Worm (Caenorhabditis elegans) whole organism, young adult: ENCODE results near the gene C47D12.5.

Source experiments
- B0336.3 ChIP-seq: fragments of 200-800 bp; sonication (Bioruptor generic); IDR thresholded peaks from 2 replicates; pipeline ENCODE4 v1.3.6; 2022; ENCODE audit warnings: missing genetic modification characterization, missing compliant biosample characterization
- F23B12.7 ChIP-seq: sonication (generic microtip); optimal IDR thresholded peaks from 2 replicates; lab custom pipeline; 2017; ENCODE audit warnings: missing genetic modification characterization, mild to moderate bottlenecking, missing compliant biosample characterization, antibody characterized with exemption, moderate library complexity; ENCODE audit not compliant: insufficient read depth
- F37B4.10 ChIP-seq: fragments of 200-800 bp; sonication (Bioruptor generic); IDR thresholded peaks from 2 replicates; pipeline ENCODE4 v1.3.6; 2022; ENCODE audit warnings: missing genetic modification characterization, missing compliant biosample characterization
- F39B2.1 ChIP-seq: fragments of 200-800 bp; sonication (Bioruptor generic); IDR thresholded peaks from 2 replicates; pipeline ENCODE4 v1.3.6; 2022; ENCODE audit warnings: missing genetic modification reagents, missing genetic modification characterization, missing compliant biosample characterization
- F52B5.7 ChIP-seq: sonication (generic microtip); optimal IDR thresholded peaks from 2 replicates; lab custom pipeline; 2016; ENCODE audit warnings: mild to moderate bottlenecking, missing genetic modification characterization, missing compliant biosample characterization
- K11D2.4 ChIP-seq: fragments of 200-800 bp; sonication (Bioruptor generic); IDR thresholded peaks from 2 replicates; pipeline ENCODE4 v1.3.6; 2022; ENCODE audit warnings: missing genetic modification reagents, missing genetic modification characterization, missing compliant biosample characterization
- K12H6.12 ChIP-seq: fragments of 200-800 bp; sonication (Bioruptor generic); optimal IDR thresholded peaks from 2 replicates; lab custom pipeline; 2018; ENCODE audit warnings: mild to moderate bottlenecking, missing genetic modification characterization, missing compliant biosample characterization
- Y56A3A.18 ChIP-seq: fragments of 200-800 bp; sonication (Bioruptor generic); IDR thresholded peaks from 2 replicates; pipeline ENCODE4 v1.3.6; 2022; ENCODE audit warnings: missing genetic modification reagents, missing genetic modification characterization, missing compliant biosample characterization
- Y67H2A.10 ChIP-seq: fragments of 200-800 bp; sonication (Bioruptor generic); conservative IDR thresholded peaks from 2 replicates; pipeline ENCODE4 v1.3.6; 2022; ENCODE audit warnings: missing genetic modification reagents, missing genetic modification characterization, missing compliant biosample characterization
- ZK185.1 ChIP-seq: sonication (generic microtip); optimal IDR thresholded peaks from 2 replicates; lab custom pipeline; 2016; ENCODE audit warnings: mild to moderate bottlenecking, missing genetic modification characterization, missing compliant biosample characterization; ENCODE audit not compliant: poor library complexity, severe bottlenecking
- akir-1 ChIP-seq: fragments of 200-800 bp; sonication (Bioruptor generic); optimal IDR thresholded peaks from 2 replicates; lab custom pipeline; 2018; ENCODE audit warnings: mild to moderate bottlenecking, missing genetic modification characterization, moderate library complexity, missing compliant biosample characterization
- ama-1 ChIP-seq, 3 experiments: fragments of 150-350 bp in 1 of 3; sonication (generic microtip) in 2 of 3; optimal IDR thresholded peaks; 2 replicates each; lab custom pipeline; 2014 to 2018; ENCODE audit warnings: missing biosample characterization in 2 of 3, missing genetic modification characterization in 2 of 3, missing genetic modification reagents in 2 of 3
- atf-7 ChIP-seq: sonication (generic microtip); optimal IDR thresholded peaks from 2 replicates; lab custom pipeline; 2017; ENCODE audit warnings: mild to moderate bottlenecking, missing genetic modification characterization, missing compliant biosample characterization
- attf-5 ChIP-seq: fragments of 200-800 bp; sonication (Bioruptor generic); optimal IDR thresholded peaks from 2 replicates; lab custom pipeline; 2018; ENCODE audit warnings: mild to moderate bottlenecking, missing genetic modification characterization, missing compliant biosample characterization
- bed-2 ChIP-seq: fragments of 200-800 bp; sonication (Bioruptor generic); IDR thresholded peaks from 2 replicates; pipeline ENCODE4 v1.3.6; 2022; ENCODE audit warnings: missing genetic modification reagents, missing genetic modification characterization, missing compliant biosample characterization
- ccch-3 ChIP-seq: fragments of 200-800 bp; sonication (Bioruptor generic); optimal IDR thresholded peaks from 2 replicates; lab custom pipeline; 2018; ENCODE audit warnings: mild to moderate bottlenecking, missing genetic modification characterization, missing compliant biosample characterization
- cebp-1 ChIP-seq, 2 experiments: fragments of 200-800 bp in 1 of 2; sonication (Bioruptor generic) in 1 of 2; sonication (generic microtip) in 1 of 2; IDR thresholded peaks in 1 of 2; optimal IDR thresholded peaks in 1 of 2; 2 replicates each; pipeline versions ENCODE4 v1.3.6 to Lab custom; 2017 to 2022; ENCODE audit warnings: missing compliant biosample characterization in 2 of 2, missing genetic modification characterization in 2 of 2, mild to moderate bottlenecking in 1 of 2, missing genetic modification reagents in 1 of 2, moderate library complexity in 1 of 2
- ceh-27 ChIP-seq: fragments of 200-800 bp; sonication (Bioruptor generic); optimal IDR thresholded peaks from 2 replicates; lab custom pipeline; 2018; ENCODE audit warnings: mild to moderate bottlenecking, missing genetic modification characterization, moderate library complexity, missing compliant biosample characterization
- dpl-1 ChIP-seq: fragments of 150-350 bp; optimal IDR thresholded peaks from 2 replicates; lab custom pipeline; 2014; ENCODE audit warnings: missing biosample characterization, missing genetic modification reagents, missing genetic modification characterization
- ekl-4 ChIP-seq: fragments of 200-800 bp; sonication (Bioruptor generic); IDR thresholded peaks from 2 replicates; pipeline ENCODE4 v1.3.6; 2022; ENCODE audit warnings: missing genetic modification reagents, missing genetic modification characterization, missing compliant biosample characterization
- ets-4 ChIP-seq: fragments of 200-800 bp; sonication (Bioruptor generic); optimal IDR thresholded peaks from 2 replicates; lab custom pipeline; 2018; ENCODE audit warnings: mild to moderate bottlenecking, missing genetic modification characterization, missing compliant biosample characterization
- gei-17 ChIP-seq: fragments of 200-800 bp; sonication (Bioruptor generic); optimal IDR thresholded peaks from 2 replicates; lab custom pipeline; 2018; ENCODE audit warnings: mild to moderate bottlenecking, missing genetic modification characterization, missing compliant biosample characterization
- hlh-26 ChIP-seq: fragments of 200-800 bp; sonication (Bioruptor generic); conservative IDR thresholded peaks from 2 replicates; pipeline ENCODE4 v1.3.6; 2022; ENCODE audit warnings: missing genetic modification reagents, missing genetic modification characterization, missing compliant biosample characterization
- hmg-1.2 ChIP-seq: fragments of 200-800 bp; sonication (Bioruptor generic); IDR thresholded peaks from 2 replicates; pipeline ENCODE4 v1.3.6; 2022; ENCODE audit warnings: missing genetic modification reagents, missing genetic modification characterization, missing compliant biosample characterization
- let-526 ChIP-seq: fragments of 200-800 bp; sonication (Bioruptor generic); IDR thresholded peaks from 2 replicates; pipeline ENCODE4 v1.3.6; 2022; ENCODE audit warnings: missing genetic modification reagents, missing genetic modification characterization, missing compliant biosample characterization
- let-607 ChIP-seq, 2 experiments: fragments of 200-800 bp in 1 of 2; sonication (Bioruptor generic) in 1 of 2; sonication (generic microtip) in 1 of 2; optimal IDR thresholded peaks; 2 replicates each; lab custom pipeline; 2016 to 2018; ENCODE audit warnings: mild to moderate bottlenecking in 2 of 2, missing compliant biosample characterization in 2 of 2, missing genetic modification characterization in 2 of 2, moderate library complexity in 2 of 2, missing genotype in 1 of 2
- lin-26 ChIP-seq: fragments of 200-800 bp; sonication (Bioruptor generic); IDR thresholded peaks from 2 replicates; pipeline ENCODE4 v1.3.6; 2022; ENCODE audit warnings: missing genetic modification reagents, missing genetic modification characterization, missing compliant biosample characterization
- lin-35 ChIP-seq, 3 experiments: fragments of 150-350 bp in 2 of 3; sonication (generic microtip) in 1 of 3; optimal IDR thresholded peaks; 2 replicates each; lab custom pipeline; 2014 to 2018; ENCODE audit warnings: missing biosample characterization in 3 of 3, missing genetic modification characterization in 3 of 3, missing genetic modification reagents in 3 of 3
- lin-40 ChIP-seq: sonication (generic microtip); optimal IDR thresholded peaks from 2 replicates; lab custom pipeline; 2016; ENCODE audit warnings: missing genetic modification characterization, mild to moderate bottlenecking, missing compliant biosample characterization, missing genotype, missing genetic modification reagents
- madf-10 ChIP-seq: sonication (generic microtip); optimal IDR thresholded peaks from 2 replicates; lab custom pipeline; 2016; ENCODE audit warnings: mild to moderate bottlenecking, missing genetic modification characterization, missing compliant biosample characterization
- madf-3 ChIP-seq: fragments of 200-800 bp; sonication (Bioruptor generic); IDR thresholded peaks from 2 replicates; pipeline ENCODE4 v1.3.6; 2022; ENCODE audit warnings: missing genetic modification reagents, missing genetic modification characterization, missing compliant biosample characterization
- mcd-1 ChIP-seq: fragments of 200-800 bp; sonication (Bioruptor generic); IDR thresholded peaks from 2 replicates; pipeline ENCODE4 v1.3.6; 2022; ENCODE audit warnings: missing genetic modification reagents, missing genetic modification characterization, missing compliant biosample characterization
- mxl-1 ChIP-seq: sonication (generic microtip); optimal IDR thresholded peaks from 2 replicates; lab custom pipeline; 2016; ENCODE audit warnings: missing genetic modification characterization, missing compliant biosample characterization
- nfyb-1 ChIP-seq: fragments of 200-800 bp; sonication (Bioruptor generic); IDR thresholded peaks from 2 replicates; pipeline ENCODE4 v1.3.6; 2022; ENCODE audit warnings: missing genetic modification reagents, missing genetic modification characterization, missing compliant biosample characterization
- nhr-80 ChIP-seq: sonication (generic microtip); optimal IDR thresholded peaks from 2 replicates; lab custom pipeline; 2016; ENCODE audit warnings: missing genetic modification characterization, missing compliant biosample characterization
- pbrm-1 ChIP-seq: fragments of 200-800 bp; sonication (Bioruptor generic); IDR thresholded peaks from 2 replicates; pipeline ENCODE4 v1.3.6; 2022; ENCODE audit warnings: missing genetic modification reagents, missing genetic modification characterization, missing compliant biosample characterization
- repo-1 ChIP-seq: sonication (generic microtip); optimal IDR thresholded peaks from 2 replicates; lab custom pipeline; 2017; ENCODE audit warnings: mild to moderate bottlenecking, missing genetic modification characterization, missing compliant biosample characterization
- snpc-1.1 ChIP-seq: sonication (generic microtip); optimal IDR thresholded peaks from 2 replicates; lab custom pipeline; 2017; ENCODE audit warnings: missing genetic modification characterization, mild to moderate bottlenecking, missing compliant biosample characterization, antibody characterized with exemption, moderate library complexity, missing genotype, missing genetic modification reagents; ENCODE audit not compliant: insufficient read depth
- snpc-4 ChIP-seq, 5 experiments: fragments of 150-350 bp in 1 of 5; sonication (generic microtip) in 4 of 5; optimal IDR thresholded peaks; 2 replicates each; lab custom pipeline; 2014 to 2018; ENCODE audit warnings: missing genetic modification characterization in 5 of 5, missing biosample characterization in 3 of 5, antibody characterized with exemption in 2 of 5, mild to moderate bottlenecking in 2 of 5, missing compliant biosample characterization in 2 of 5, missing genotype in 2 of 5, moderate library complexity in 2 of 5, missing genetic modification reagents in 1 of 5
- somi-1 ChIP-seq: fragments of 200-800 bp; sonication (Bioruptor generic); optimal IDR thresholded peaks from 2 replicates; lab custom pipeline; 2018; ENCODE audit warnings: mild to moderate bottlenecking, missing genetic modification characterization, missing compliant biosample characterization
- tbp1 ChIP-seq: fragments of 200-800 bp; sonication (Bioruptor generic); optimal IDR thresholded peaks from 2 replicates; lab custom pipeline; 2018; ENCODE audit warnings: mild to moderate bottlenecking, missing genetic modification characterization, missing compliant biosample characterization
- tlf-1 ChIP-seq: fragments of 200-800 bp; sonication (Bioruptor generic); optimal IDR thresholded peaks from 2 replicates; lab custom pipeline; 2018; ENCODE audit warnings: mild to moderate bottlenecking, missing genetic modification characterization, missing compliant biosample characterization
- unc-62 ChIP-seq: fragments of 150-350 bp; optimal IDR thresholded peaks from 2 replicates; lab custom pipeline; 2014; ENCODE audit warnings: missing biosample characterization, missing genetic modification reagents, missing genetic modification characterization
- zfh-2 ChIP-seq: fragments of 200-800 bp; sonication (Bioruptor generic); conservative IDR thresholded peaks from 2 replicates; pipeline ENCODE4 v1.3.6; 2022; ENCODE audit warnings: missing genetic modification reagents, missing genetic modification characterization, missing compliant biosample characterization
- ztf-26 ChIP-seq: sonication (generic microtip); optimal IDR thresholded peaks from 2 replicates; lab custom pipeline; 2017; ENCODE audit warnings: missing genetic modification characterization, missing compliant biosample characterization

C47D12.5 gene

ce11 chrII:11635745-11636161, 49.3 kb downstream of the C47D12.5 start:
- TF ChIP-seq F39B2.1 (GFP tag; lab: Robert Waterston, UW) (no peak), let-526 (GFP tag; lab: Robert Waterston, UW) (peak; percentile 79; the same call in 1 of the 2 replicates), nfyb-1 (GFP tag; lab: Robert Waterston, UW) (peak; percentile 34; the same call in 1 of the 2 replicates), tlf-1 (peak; percentile 59), hlh-26 (GFP tag; lab: Robert Waterston, UW) (no peak), ccch-3 (GFP tag; lab: Kevin White, UChicago) (no peak), zfh-2 (GFP tag; lab: Robert Waterston, UW) (peak; percentile 64), F23B12.7 (tag; lab: Kevin White, UChicago) (no peak), repo-1 (tag; lab: Kevin White, UChicago) (peak; percentile 37), hmg-1.2 (peak; percentile 58), ZK185.1 (tag; lab: Kevin White, UChicago) (peak; percentile 44), Y67H2A.10 (GFP tag; lab: Robert Waterston, UW) (0 out of 2 replicates have a peak, but pooled peaks have one; percentile 29), mcd-1 (peak; percentile 49; the same call in 1 of the 2 replicates), ekl-4 (GFP tag; lab: Robert Waterston, UW) (peak; percentile 64; the same call in 1 of the 2 replicates), bed-2 (no peak), B0336.3 (GFP tag; lab: Robert Waterston, UW) (peak; percentile 23; the same call in 1 of the 2 replicates), lin-35 (GFP tag; optimal IDR thresholded peaks at IDR 0.05; lab: Kevin White, UChicago) (peak in 1 of 3 experiments; percentile 46), atf-7 (peak; percentile 58), let-607 (tag; optimal IDR thresholded peaks at IDR 0.05; lab: Kevin White, UChicago) (peak in 1 of 2 experiments; percentile 76), madf-10 (peak; percentile 26), lin-40 (tag; lab: Kevin White, UChicago) (peak; percentile 78), F52B5.7 (tag; lab: Kevin White, UChicago) (peak; percentile 54), tbp1 (peak; percentile 31), madf-3 (GFP tag; lab: Robert Waterston, UW) (no peak), gei-17 (peak; percentile 44), dpl-1 (GFP tag; lab: Kevin White, UChicago) (no peak), attf-5 (GFP tag; lab: Kevin White, UChicago) (peak; percentile 16), cebp-1 (GFP tag; IDR thresholded peaks at IDR 0.05; lab: Robert Waterston, UW) (no peak), cebp-1 (tag; optimal IDR thresholded peaks at IDR 0.05; lab: Kevin White, UChicago) (peak; percentile 31), K12H6.12 (tag; lab: Kevin White, UChicago) (peak; percentile 39), snpc-4 (GFP tag; optimal IDR thresholded peaks at IDR 0.05; lab: Kevin White, UChicago) (no peak), snpc-4 (tag; optimal IDR thresholded peaks at IDR 0.05; lab: Kevin White, UChicago) (peak in 1 of 4 experiments; percentile 21), nhr-80 (tag; lab: Kevin White, UChicago) (peak; percentile 30), somi-1 (GFP tag; lab: Kevin White, UChicago) (peak; percentile 77), unc-62 (GFP tag; lab: Kevin White, UChicago) (peak; percentile 70), ets-4 (GFP tag; lab: Kevin White, UChicago) (peak; percentile 7), ama-1 (optimal IDR thresholded peaks at IDR 0.05; lab: Kevin White, UChicago) (peak; percentile 93), ama-1 (GFP tag; optimal IDR thresholded peaks at IDR 0.05; lab: Kevin White, UChicago) (peak in 1 of 2 experiments; percentile 33), Y56A3A.18 (GFP tag; lab: Robert Waterston, UW) (0 out of 2 replicates have a peak, but pooled peaks have one; percentile 6), akir-1 (no peak), pbrm-1 (GFP tag; lab: Robert Waterston, UW) (peak; percentile 56; the same call in 1 of the 2 replicates), ztf-26 (tag; lab: Kevin White, UChicago) (peak; percentile 75), ceh-27 (GFP tag; lab: Kevin White, UChicago) (peak; percentile 67), F37B4.10 (GFP tag; lab: Robert Waterston, UW) (no peak), mxl-1 (no peak), K11D2.4 (GFP tag; lab: Robert Waterston, UW) (peak; percentile 20; the same call in 1 of the 2 replicates), lin-26 (0 out of 2 replicates have a peak, but pooled peaks have one; percentile 43), snpc-1.1 (no peak)
